Worm (Caenorhabditis elegans) whole organism, late embryonic: ENCODE results near the gene sri-61.

Experiments
- ceh-14 ChIP-seq: sonication (generic microtip); optimal IDR thresholded peaks from 2 replicates; lab custom pipeline; 2016; ENCODE audit warnings: missing genotype, missing genetic modification characterization, missing compliant biosample characterization
- ceh-18 ChIP-seq: sonication (generic microtip); optimal IDR thresholded peaks from 2 replicates; lab custom pipeline; 2016; ENCODE audit warnings: missing genetic modification characterization, missing compliant biosample characterization
- dmd-4 ChIP-seq: sonication (generic microtip); optimal IDR thresholded peaks from 2 replicates; lab custom pipeline; 2016; ENCODE audit warnings: borderline replicate concordance, missing genetic modification characterization, missing compliant biosample characterization
- hlh-15 ChIP-seq: sonication (generic microtip); optimal IDR thresholded peaks from 2 replicates; lab custom pipeline; 2016; ENCODE audit warnings: missing genetic modification characterization, missing compliant biosample characterization
- hlh-6 ChIP-seq: sonication (generic microtip); optimal IDR thresholded peaks from 2 replicates; lab custom pipeline; 2016; ENCODE audit warnings: missing genotype, missing genetic modification characterization, missing compliant biosample characterization
- rnt-1 ChIP-seq: sonication (generic microtip); optimal IDR thresholded peaks from 2 replicates; lab custom pipeline; 2016; ENCODE audit warnings: missing genetic modification characterization, missing compliant biosample characterization
- unc-42 ChIP-seq: sonication (generic microtip); optimal IDR thresholded peaks from 2 replicates; lab custom pipeline; 2016; ENCODE audit warnings: missing genotype, missing genetic modification characterization, missing compliant biosample characterization
- zip-5 ChIP-seq: sonication (generic microtip); optimal IDR thresholded peaks from 2 replicates; lab custom pipeline; 2016; ENCODE audit warnings: missing genetic modification characterization, missing compliant biosample characterization

DNA sequence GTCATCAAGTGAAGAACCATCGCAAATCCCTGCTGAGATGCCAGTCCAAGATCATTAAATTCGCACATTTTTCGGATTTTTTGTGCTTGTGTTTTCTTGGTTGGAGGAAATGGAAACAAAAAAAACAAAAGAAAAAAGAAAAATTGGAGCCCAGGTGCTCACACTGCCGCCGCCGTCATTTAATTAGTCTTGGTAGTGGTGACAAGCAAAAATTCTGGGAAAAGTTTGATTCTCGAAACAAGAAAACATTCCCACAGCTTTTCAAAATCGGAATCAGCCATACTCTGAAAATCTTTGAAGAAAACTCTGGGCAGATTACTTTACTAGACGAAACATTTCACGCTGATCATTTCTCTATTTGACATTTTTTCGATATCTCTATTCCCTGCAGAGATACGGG, 5.1 kb upstream of the sri-61 start, which contains the start of gene srh-128:
- TF ChIP-seq dmd-4 (no peak), hlh-15 (tag; lab: Kevin White, UChicago) (no peak), hlh-6 (tag; lab: Kevin White, UChicago) (no peak), rnt-1 (tag; lab: Kevin White, UChicago) (no peak), zip-5 (tag; lab: Kevin White, UChicago) (no peak), ceh-18 (tag; lab: Kevin White, UChicago) (no peak), ceh-14 (tag; lab: Kevin White, UChicago) (no peak), unc-42 (tag; lab: Kevin White, UChicago) (no peak)
